Worm (Caenorhabditis elegans): ENCODE measurements around the gene C29F3.3.

- no peak for TF ChIP-seq him-1 (tag; optimal IDR thresholded peaks at IDR 0.05)
- TF ChIP-seq W03F9.2 (tag; optimal IDR thresholded peaks at IDR 0.05): no peak
Observed at ce11 chrV:15310780-15311179, 36.4 kb downstream of the C29F3.3 start, which contains the start of gene irld-62.
